Worm (Caenorhabditis elegans) whole organism, L4 larva: ENCODE measurements around the gene R07B1.6.

Experiments
- ceh-44 ChIP-seq: fragments of 200-800 bp; sonication (Bioruptor generic); IDR thresholded peaks from 2 replicates; pipeline ENCODE4 v1.3.6; 2022; ENCODE audit warnings: missing genetic modification reagents, missing genetic modification characterization, missing compliant biosample characterization
- daf-19 ChIP-seq: fragments of 200-800 bp; sonication (Bioruptor generic); conservative IDR thresholded peaks from 2 replicates; pipeline ENCODE4 v1.3.6; 2022; ENCODE audit warnings: missing genetic modification characterization, missing compliant biosample characterization
- dve-1 ChIP-seq: sonication (generic microtip); optimal IDR thresholded peaks from 2 replicates; lab custom pipeline; 2017; ENCODE audit warnings: antibody characterized with exemption, mild to moderate bottlenecking, missing genetic modification characterization, missing compliant biosample characterization; ENCODE audit not compliant: insufficient read depth
- fos-1 ChIP-seq: fragments of 150-350 bp; optimal IDR thresholded peaks from 2 replicates; lab custom pipeline; 2014; ENCODE audit warnings: missing biosample characterization, missing genetic modification characterization
- jun-1 ChIP-seq: fragments of 150-350 bp; optimal IDR thresholded peaks from 2 replicates; lab custom pipeline; 2014; ENCODE audit warnings: missing biosample characterization, missing genetic modification reagents, missing genetic modification characterization
- lin-1 ChIP-seq: fragments of 200-800 bp; sonication (Bioruptor generic); IDR thresholded peaks from 2 replicates; pipeline ENCODE4 v1.3.6; 2022; ENCODE audit warnings: missing genetic modification reagents, missing genetic modification characterization, missing compliant biosample characterization
- mes-2 ChIP-seq: sonication (generic microtip); optimal IDR thresholded peaks from 2 replicates; lab custom pipeline; 2016; ENCODE audit warnings: missing genotype, mild to moderate bottlenecking, missing genetic modification characterization, missing compliant biosample characterization; ENCODE audit not compliant: poor library complexity, severe bottlenecking
- mxl-2 ChIP-seq: fragments of 200-800 bp; sonication (Bioruptor generic); conservative IDR thresholded peaks from 2 replicates; pipeline ENCODE4 v1.3.6; 2022; ENCODE audit warnings: missing genetic modification reagents, missing genetic modification characterization, missing compliant biosample characterization
- nhr-41 ChIP-seq: fragments of 200-800 bp; sonication (Bioruptor generic); IDR thresholded peaks from 2 replicates; pipeline ENCODE4 v1.3.6; 2022; ENCODE audit warnings: missing genetic modification reagents, missing genetic modification characterization, missing compliant biosample characterization
- pha-4 ChIP-seq, 2 experiments: fragments of 150-350 bp in 1 of 2; fragments of 200-800 bp in 1 of 2; sonication (Bioruptor generic) in 1 of 2; IDR thresholded peaks in 1 of 2; optimal IDR thresholded peaks in 1 of 2; 2 replicates each; pipeline versions ENCODE4 v1.3.6 to Lab custom; 2014 to 2022; ENCODE audit warnings: missing genetic modification characterization in 2 of 2, missing genetic modification reagents in 2 of 2, missing biosample characterization in 1 of 2, missing compliant biosample characterization in 1 of 2
- skn-1 ChIP-seq: fragments of 150-350 bp; optimal IDR thresholded peaks from 2 replicates; lab custom pipeline; 2014; ENCODE audit warnings: missing biosample characterization, missing genetic modification characterization
- unc-62 ChIP-seq, 3 experiments: fragments of 150-350 bp in 1 of 3; sonication (generic microtip); optimal IDR thresholded peaks in 2 of 3; peaks in 1 of 3; 1 replicate in 1 of 3; 2 replicates in 2 of 3; lab custom pipeline; 2014 to 2017; ENCODE audit warnings: missing biosample characterization in 3 of 3, missing genetic modification characterization in 3 of 3, missing genetic modification reagents in 3 of 3, missing genotype in 1 of 3
- vab-7 ChIP-seq: fragments of 200-800 bp; sonication (Bioruptor generic); IDR thresholded peaks from 2 replicates; pipeline ENCODE4 v1.3.6; 2022; ENCODE audit warnings: missing genetic modification reagents, missing genetic modification characterization, missing compliant biosample characterization
- ztf-11 ChIP-seq: fragments of 150-350 bp; optimal IDR thresholded peaks from 2 replicates; lab custom pipeline; 2014; ENCODE audit warnings: missing biosample characterization, missing genetic modification characterization

DNA sequence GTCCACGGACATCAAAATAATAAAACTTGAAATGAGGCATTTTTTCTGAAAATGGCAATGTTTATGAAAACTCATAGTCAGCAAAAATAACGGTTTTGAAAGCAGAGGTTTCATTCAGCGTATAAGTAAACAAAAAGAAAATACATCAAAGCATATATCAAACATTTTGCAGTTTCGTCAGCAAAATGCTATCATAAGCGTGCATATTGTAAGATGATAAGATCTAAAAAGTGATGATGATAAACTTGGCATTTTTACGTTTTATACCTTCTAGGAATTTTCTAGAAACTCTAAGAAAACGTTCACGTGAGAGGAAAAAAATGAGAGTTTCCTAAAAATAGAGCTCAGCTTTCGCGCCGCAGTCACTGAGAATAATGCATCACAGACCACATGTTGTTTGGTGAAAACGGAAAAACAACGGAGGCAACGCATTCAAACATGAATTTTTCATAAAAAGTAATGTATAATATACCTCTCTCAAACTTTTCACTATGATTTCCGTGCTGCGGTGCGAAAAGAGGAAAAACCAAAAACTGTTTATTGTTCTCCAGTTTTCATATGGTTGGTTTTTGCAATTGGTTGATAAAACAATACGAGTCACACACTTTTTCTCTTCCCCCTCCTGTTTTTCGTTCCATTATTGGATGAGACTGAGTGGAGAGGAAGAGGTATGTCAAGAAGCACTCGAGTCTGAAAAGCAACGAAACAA lies 3.4 kb upstream of the R07B1.6 start, which contains the start of the genes gst-36 and R07B1.5:
- no peak for TF ChIP-seq daf-19 (GFP tag; lab: Robert Waterston, UW)
- no peak for TF ChIP-seq vab-7 (GFP tag; lab: Robert Waterston, UW)
- 0 out of 2 replicates have a peak, but pooled peaks have one; percentile 5 for TF ChIP-seq mxl-2 (GFP tag; lab: Robert Waterston, UW)
- TF ChIP-seq skn-1 (tag; lab: Kevin White, UChicago), result no peak
- no peak for TF ChIP-seq nhr-41
- TF ChIP-seq mes-2, result no peak
- TF ChIP-seq ztf-11 (tag; lab: Kevin White, UChicago), result no peak
- no peak for TF ChIP-seq jun-1 (tag; lab: Kevin White, UChicago)
- TF ChIP-seq lin-1 (GFP tag; lab: Robert Waterston, UW), result no peak
- TF ChIP-seq ceh-44, result no peak
- no peak for TF ChIP-seq pha-4 (GFP tag; IDR thresholded peaks at IDR 0.05; lab: Robert Waterston, UW)
- TF ChIP-seq pha-4 (tag; optimal IDR thresholded peaks at IDR 0.05; lab: Kevin White, UChicago), result no peak
- TF ChIP-seq unc-62 (GFP tag; optimal IDR thresholded peaks at IDR 0.05 in 1 of 2; lab: Kevin White, UChicago), result no peak
- no peak for TF ChIP-seq unc-62 (tag; optimal IDR thresholded peaks at IDR 0.05; lab: Kevin White, UChicago)
- TF ChIP-seq fos-1, result no peak
- peak; percentile 33 for TF ChIP-seq dve-1 (tag; lab: Kevin White, UChicago)
